Worm (Caenorhabditis elegans): Measurements from ENCODE around the gene W08G11.1.

Gene W08G11.1

ce11 chrV:16350775-16351378 is 4.0 kb downstream of the W08G11.1 start (continued):
- TF ChIP-seq snu-23 (GFP tag; optimal IDR thresholded peaks at IDR 0.05) = peak; percentile 48
- TF ChIP-seq pax-3 (tag; optimal IDR thresholded peaks at IDR 0.05) = peak; percentile 22
- TF ChIP-seq dsc-1 (tag; optimal IDR thresholded peaks at IDR 0.05) = peak; percentile 49
- TF ChIP-seq jun-1 (tag; optimal IDR thresholded peaks at IDR 0.05) = peak; percentile 25
- peak; percentile 87 for TF ChIP-seq fkh-8 (tag; optimal IDR thresholded peaks at IDR 0.05)
- peak; percentile 39 for TF ChIP-seq elt-2 (tag; optimal IDR thresholded peaks at IDR 0.05)

- TF ChIP-seq snpc-4 (tag; optimal IDR thresholded peaks at IDR 0.05) (peak; percentile 85), mdl-1 (tag; optimal IDR thresholded peaks at IDR 0.05) (no peak)
Observed at ce11 chrV:16351757-16352156, 4.9 kb downstream of the W08G11.1 start.

- no peak for TF ChIP-seq unc-98 (GFP tag; IDR thresholded peaks at IDR 0.05)
- no peak for TF ChIP-seq efl-3 (GFP tag; optimal IDR thresholded peaks at IDR 0.05)
- peak in 1 of 3 experiments; percentile 13 for TF ChIP-seq dpl-1 (GFP tag; optimal IDR thresholded peaks at IDR 0.05)
- no peak for TF ChIP-seq isw-1 (GFP tag; IDR thresholded peaks at IDR 0.05)
- TF ChIP-seq egl-27 (tag; optimal IDR thresholded peaks at IDR 0.05) = no peak
- TF ChIP-seq hpl-2 (GFP tag; optimal IDR thresholded peaks at IDR 0.05) = no peak
- no peak for TF ChIP-seq ceh-63 (GFP tag; optimal IDR thresholded peaks at IDR 0.05)
- TF ChIP-seq nhr-237 (tag; optimal IDR thresholded peaks at IDR 0.05) = no peak
- 0 out of 2 replicates have a peak, but pooled peaks have one; percentile 28 for TF ChIP-seq nhr-19 (GFP tag; conservative IDR thresholded peaks at IDR 0.05)
- no peak for TF ChIP-seq Y116A8C.19 (tag; optimal IDR thresholded peaks at IDR 0.05; ENCODE audit: borderline replicate concordance)
- no peak for TF ChIP-seq pqm-1 (tag; optimal IDR thresholded peaks at IDR 0.05)
- TF ChIP-seq zag-1 (tag; optimal IDR thresholded peaks at IDR 0.05) = no peak
- TF ChIP-seq C34B4.2 (tag; optimal IDR thresholded peaks at IDR 0.05) = no peak
- no peak for TF ChIP-seq nhr-77 (tag; optimal IDR thresholded peaks at IDR 0.05)
- TF ChIP-seq aha-1 (tag; optimal IDR thresholded peaks at IDR 0.05) = no peak
- no peak for TF ChIP-seq jun-1 (tag; optimal IDR thresholded peaks at IDR 0.05)
- TF ChIP-seq pax-3 (tag; optimal IDR thresholded peaks at IDR 0.05) = no peak
- no peak for TF ChIP-seq zip-4 (GFP tag; optimal IDR thresholded peaks at IDR 0.05)
- no peak for TF ChIP-seq vab-15 (tag; optimal IDR thresholded peaks at IDR 0.05)
- TF ChIP-seq hlh-17 (GFP tag; optimal IDR thresholded peaks at IDR 0.05; ENCODE audit: borderline replicate concordance) = no peak
- no peak for TF ChIP-seq alr-1 (tag; optimal IDR thresholded peaks at IDR 0.05; ENCODE audit: borderline replicate concordance)
- no peak for TF ChIP-seq lin-15B (tag; optimal IDR thresholded peaks at IDR 0.05)
- TF ChIP-seq ceh-90 (tag; optimal IDR thresholded peaks at IDR 0.05) = no peak
- no peak for TF ChIP-seq nhr-11 (tag; optimal IDR thresholded peaks at IDR 0.05)
- peak; percentile 72 for TF ChIP-seq lin-14 (GFP tag; optimal IDR thresholded peaks at IDR 0.05)
- no peak for TF ChIP-seq nhr-76 (tag; optimal IDR thresholded peaks at IDR 0.05)
- no peak for TF ChIP-seq swsn-7 (tag; optimal IDR thresholded peaks at IDR 0.05)
- no peak for TF ChIP-seq fkh-10 (GFP tag; optimal IDR thresholded peaks at IDR 0.05)
- no peak for TF ChIP-seq hlh-4 (tag; optimal IDR thresholded peaks at IDR 0.05)
- TF ChIP-seq snu-23 (GFP tag; optimal IDR thresholded peaks at IDR 0.05) = peak; percentile 34
- no peak for TF ChIP-seq nhr-90 (tag; optimal IDR thresholded peaks at IDR 0.05; ENCODE audit: poor library complexity)
- no peak for TF ChIP-seq ceh-8 (GFP tag; optimal IDR thresholded peaks at IDR 0.05)
- no peak for TF ChIP-seq xbp-1 (tag; optimal IDR thresholded peaks at IDR 0.05)
- no peak for TF ChIP-seq lir-3 (tag; optimal IDR thresholded peaks at IDR 0.05; ENCODE audit: poor library complexity)
- peak; percentile 36 for TF ChIP-seq nhr-85 (tag)
- no peak for TF ChIP-seq grh-1 (GFP tag; IDR thresholded peaks at IDR 0.05)
- TF ChIP-seq nhr-28 (tag; optimal IDR thresholded peaks at IDR 0.05) = no peak
- TF ChIP-seq ceh-88 (GFP tag; IDR thresholded peaks at IDR 0.05) = no peak
- no peak for TF ChIP-seq snpc-4 (tag; optimal IDR thresholded peaks at IDR 0.05)
- no peak for TF ChIP-seq sptf-1 (tag; optimal IDR thresholded peaks at IDR 0.05)
- no peak for TF ChIP-seq egl-13 (tag; optimal IDR thresholded peaks at IDR 0.05)
- TF ChIP-seq ama-1 (optimal IDR thresholded peaks at IDR 0.05) = no peak
- TF ChIP-seq ceh-82 (tag; optimal IDR thresholded peaks at IDR 0.05) = no peak
- TF ChIP-seq unc-130 (tag; optimal IDR thresholded peaks at IDR 0.05) = no peak
Observed at ce11 chrV:16352282-16352681, 5.4 kb downstream of the W08G11.1 start.
